Worm (Caenorhabditis elegans) whole organism, L2 larva: ENCODE measurements around the gene hlh-13.
"Not testable (repeated sequence)": the region's sequence is repeated elsewhere in the genome, so short reads cannot be mapped to it uniquely, and the experiment has no call there.

Source experiments
- dmd-4 ChIP-seq: sonication (generic microtip); optimal IDR thresholded peaks from 2 replicates; lab custom pipeline; 2017; ENCODE audit warnings: missing biosample characterization, missing genetic modification characterization
- lin-13 ChIP-seq: fragments of 150-350 bp; optimal IDR thresholded peaks from 2 replicates; lab custom pipeline; 2014; ENCODE audit warnings: missing biosample characterization, missing genetic modification reagents, missing genetic modification characterization
- lsy-2 ChIP-seq, 2 experiments: fragments of 150-350 bp in 1 of 2; sonication (generic microtip) in 1 of 2; optimal IDR thresholded peaks; 2 replicates each; lab custom pipeline; 2014 to 2017; ENCODE audit warnings: missing biosample characterization in 2 of 2, missing genetic modification characterization in 2 of 2
- mab-5 ChIP-seq: fragments of 150-350 bp; optimal IDR thresholded peaks from 2 replicates; lab custom pipeline; 2014; ENCODE audit warnings: missing biosample characterization, missing genetic modification characterization
- nhr-12 ChIP-seq: fragments of 150-350 bp; optimal IDR thresholded peaks from 2 replicates; lab custom pipeline; 2014; ENCODE audit warnings: missing biosample characterization, missing genetic modification characterization

DNA sequence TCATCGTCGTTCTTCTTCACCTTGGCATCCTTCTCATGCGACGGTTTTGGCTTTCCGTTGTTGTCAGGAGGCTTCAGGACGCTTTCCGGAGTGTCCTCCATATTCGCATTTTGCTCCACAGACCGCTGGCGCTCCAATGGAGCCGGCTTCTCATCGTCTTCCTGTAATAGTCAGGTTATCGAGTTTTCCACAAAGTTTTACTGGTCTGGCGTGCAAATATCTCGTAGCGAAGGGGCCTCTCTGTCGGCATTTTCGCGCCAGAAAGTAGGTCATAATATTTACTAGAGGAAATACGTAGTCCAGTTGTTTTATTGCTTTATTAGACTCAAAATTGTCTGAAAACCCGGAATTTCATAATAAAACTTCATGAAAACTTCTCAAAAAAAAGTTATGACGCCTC lies 46.9 kb upstream of the hlh-13 start, which contains the start of gene F20B6.6:
- not testable (repeated sequence) for TF ChIP-seq mab-5 (tag; lab: Kevin White, UChicago); nhr-12; lsy-2 (tag; optimal IDR thresholded peaks at IDR 0.05; lab: Kevin White, UChicago); dmd-4 (tag; lab: Kevin White, UChicago); lin-13 (GFP tag; lab: Kevin White, UChicago)
